Fruit fly (Drosophila melanogaster) whole organism: Measurements from ENCODE around the gene pic.

Experiments used
- CG8478 ChIP-seq: fragments of >200 bp; optimal IDR thresholded peaks from 2 replicates; lab custom pipeline; 2018; ENCODE audit warnings: inconsistent platforms
- Dll ChIP-seq: fragments of >200 bp; optimal IDR thresholded peaks from 2 replicates; lab custom pipeline; 2017
- EcR ChIP-seq, 2 experiments: fragments of >200 bp; optimal IDR thresholded peaks; 2 replicates each; lab custom pipeline; 2017; ENCODE audit warnings: missing biosample characterization in 2 of 2, missing genetic modification characterization in 2 of 2, missing genetic modification reagents in 2 of 2
- pan ChIP-seq: fragments of >200 bp; optimal IDR thresholded peaks from 2 replicates; lab custom pipeline; 2017
- psq ChIP-seq: fragments of >200 bp; optimal IDR thresholded peaks from 2 replicates; lab custom pipeline; 2017
- usp ChIP-seq: fragments of >200 bp; optimal IDR thresholded peaks from 2 replicates; lab custom pipeline; 2017; ENCODE audit warnings: missing biosample characterization, missing genetic modification characterization, mixed read lengths

Gene pic

dm6 chr3R:13043857-13044256 lies 8.2 kb upstream of the pic start, which contains the start of gene CG45122:
CG45122 (plus strand) TSS chr3R:13044157.
- TF ChIP-seq EcR (GFP tag; optimal IDR thresholded peaks at IDR 0.05; lab: Kevin White, UChicago), result no peak
- TF ChIP-seq psq, result no peak
- TF ChIP-seq CG8478 (lab: Kevin White, UChicago), result no peak
- no peak for TF ChIP-seq usp
- TF ChIP-seq Dll (lab: Kevin White, UChicago), result no peak
- no peak for TF ChIP-seq pan

dm6 chr3R:13044459-13044858 lies 7.6 kb upstream of the pic start, which contains the start of gene Hsc70-2:
Hsc70-2 (plus strand) TSS chr3R:13044759.
- no peak for TF ChIP-seq CG8478 (lab: Kevin White, UChicago)
- TF ChIP-seq usp, result no peak
- no peak for TF ChIP-seq Dll (lab: Kevin White, UChicago)
- TF ChIP-seq EcR (GFP tag; optimal IDR thresholded peaks at IDR 0.05; lab: Kevin White, UChicago), result no peak
- TF ChIP-seq pan, result no peak
- no peak for TF ChIP-seq psq

- no peak for TF ChIP-seq EcR (GFP tag; optimal IDR thresholded peaks at IDR 0.05; lab: Kevin White, UChicago)
These were observed 4.6 kb upstream of the pic start, which contains the start of gene CG31157 for dm6 chr3R:13047431-13047830. CG31157 (plus strand) TSS chr3R:13047731.

- no peak for TF ChIP-seq pan
These were observed 734 bp upstream of the pic start, which contains the start of gene CG7966 for dm6 chr3R:13051298-13051723. CG7966 (minus strand) TSS chr3R:13051453.

dm6 chr3R:13056553-13056952 lies 4.5 kb downstream of the pic start:
- TF ChIP-seq Dll (lab: Kevin White, UChicago) (no peak), usp (no peak), EcR (GFP tag; optimal IDR thresholded peaks at IDR 0.05; lab: Kevin White, UChicago) (no peak), psq (no peak), pan (no peak), CG8478 (lab: Kevin White, UChicago) (no peak)

- TF ChIP-seq CG8478 (lab: Kevin White, UChicago) (no peak), EcR (GFP tag; optimal IDR thresholded peaks at IDR 0.05; lab: Kevin White, UChicago) (no peak), psq (no peak), pan (no peak)
These were observed 5.2 kb downstream of the pic start, which contains the start of gene sim for dm6 chr3R:13057121-13057805. sim (plus strand) TSS chr3R:13057755.

- peak; percentile 93 for TF ChIP-seq CG8478 (lab: Kevin White, UChicago)
- TF ChIP-seq psq, result no peak
- peak; percentile 76 for TF ChIP-seq Dll (lab: Kevin White, UChicago)
These were observed 11.9 kb downstream of the pic start for dm6 chr3R:13063746-13064592.

dm6 chr3R:13065180-13065757 lies 13.2 kb downstream of the pic start:
- no peak for TF ChIP-seq usp
- peak; percentile 15 for TF ChIP-seq Dll (lab: Kevin White, UChicago)
- peak in 1 of 2 experiments; percentile 55 for TF ChIP-seq EcR (GFP tag; optimal IDR thresholded peaks at IDR 0.05; lab: Kevin White, UChicago)
- no peak for TF ChIP-seq pan
- TF ChIP-seq psq, result no peak

dm6 chr3R:13068022-13068421 lies 16.0 kb downstream of the pic start:
- no peak for TF ChIP-seq CG8478 (lab: Kevin White, UChicago)
- no peak for TF ChIP-seq usp
- TF ChIP-seq pan, result no peak
- no peak for TF ChIP-seq psq
- no peak for TF ChIP-seq Dll (lab: Kevin White, UChicago)
- no peak for TF ChIP-seq EcR (GFP tag; optimal IDR thresholded peaks at IDR 0.05; lab: Kevin White, UChicago)

dm6 chr3R:13070011-13070619 lies 18.1 kb downstream of the pic start:
- TF ChIP-seq usp, result no peak
- TF ChIP-seq EcR (GFP tag; optimal IDR thresholded peaks at IDR 0.05; lab: Kevin White, UChicago), result no peak
- no peak for TF ChIP-seq Dll (lab: Kevin White, UChicago)
- no peak for TF ChIP-seq psq
- TF ChIP-seq CG8478 (lab: Kevin White, UChicago), result no peak
- TF ChIP-seq pan, result no peak

- no peak for TF ChIP-seq EcR (GFP tag; optimal IDR thresholded peaks at IDR 0.05; lab: Kevin White, UChicago)
- TF ChIP-seq pan, result no peak
- TF ChIP-seq psq, result no peak
- no peak for TF ChIP-seq Dll (lab: Kevin White, UChicago)
- no peak for TF ChIP-seq CG8478 (lab: Kevin White, UChicago)
- TF ChIP-seq usp, result no peak
These were observed 20.0 kb downstream of the pic start for dm6 chr3R:13072052-13072451.

- TF ChIP-seq EcR (GFP tag; optimal IDR thresholded peaks at IDR 0.05; lab: Kevin White, UChicago) (no peak), Dll (lab: Kevin White, UChicago) (no peak), pan (no peak), psq (no peak), CG8478 (lab: Kevin White, UChicago) (no peak), usp (no peak)
These were observed 21.1 kb downstream of the pic start for dm6 chr3R:13073174-13073573.
